Fruit fly (Drosophila melanogaster) whole organism, embryonic: Measurements from ENCODE around the gene FASN2.

Experiments
- Asciz ChIP-seq: fragments of 200-800 bp; sonication (Bioruptor generic); optimal IDR thresholded peaks from 2 replicates; lab custom pipeline; 2017; ENCODE audit warnings: missing biosample characterization, mild to moderate bottlenecking, missing genetic modification characterization, missing genetic modification reagents
- Atf6 ChIP-seq: fragments of 200-800 bp; sonication (Bioruptor generic); IDR thresholded peaks from 2 replicates; pipeline ENCODE4 v1.3.6; 2022; ENCODE audit warnings: missing biosample characterization, missing genetic modification characterization
- Awh ChIP-seq: fragments of 200-800 bp; sonication (Bioruptor generic); IDR thresholded peaks from 2 replicates; pipeline ENCODE4, ENCODE4 v1.3.6; 2022; ENCODE audit warnings: missing biosample characterization, missing genetic modification characterization
- BtbVII ChIP-seq: fragments of 200-800 bp; sonication (Bioruptor generic); optimal IDR thresholded peaks from 3 replicates; lab custom pipeline; 2017; ENCODE audit warnings: missing biosample characterization, mild to moderate bottlenecking, missing genetic modification characterization
- CG10979 ChIP-seq: fragments of 200-800 bp; sonication (Bioruptor generic); optimal IDR thresholded peaks from 2 replicates; lab custom pipeline; 2018; ENCODE audit warnings: missing biosample characterization, mild to moderate bottlenecking, missing genetic modification characterization, moderate library complexity
- CG11695 ChIP-seq: fragments of 200-800 bp; sonication (Bioruptor generic); IDR thresholded peaks from 3 replicates; pipeline ENCODE4 v1.3.6; 2022; ENCODE audit warnings: missing biosample characterization, missing genetic modification characterization
- CG11723 ChIP-seq: fragments of 200-800 bp; sonication (Bioruptor generic); optimal IDR thresholded peaks from 2 replicates; lab custom pipeline; 2017; ENCODE audit warnings: missing biosample characterization, mild to moderate bottlenecking, missing genetic modification characterization
- CG14014 ChIP-seq: fragments of 200-800 bp; sonication (Bioruptor generic); IDR thresholded peaks from 2 replicates; pipeline ENCODE4 v1.3.6; 2022; ENCODE audit warnings: missing biosample characterization, missing genetic modification characterization
- CG16863 ChIP-seq: fragments of 200-800 bp; sonication (Bioruptor generic); optimal IDR thresholded peaks from 3 replicates; lab custom pipeline; 2016; ENCODE audit warnings: missing biosample characterization, missing genetic modification characterization
- CG17829 ChIP-seq: fragments of 200-800 bp; optimal IDR thresholded peaks from 2 replicates; lab custom pipeline; 2019; ENCODE audit warnings: missing biosample characterization, mild to moderate bottlenecking, missing genetic modification characterization, moderate library complexity
- CG1832 ChIP-seq: fragments of 200-800 bp; sonication (Bioruptor generic); optimal IDR thresholded peaks from 2 replicates; lab custom pipeline; 2017; ENCODE audit warnings: missing biosample characterization, mild to moderate bottlenecking, missing genetic modification characterization, inconsistent platforms
- CG2202 ChIP-seq: fragments of 200-800 bp; sonication (Bioruptor generic); optimal IDR thresholded peaks from 2 replicates; lab custom pipeline; 2018; ENCODE audit warnings: missing biosample characterization, mild to moderate bottlenecking, missing genetic modification characterization
- CG2875 ChIP-seq: fragments of 200-800 bp; sonication (Bioruptor generic); optimal IDR thresholded peaks from 2 replicates; lab custom pipeline; 2017; ENCODE audit warnings: missing biosample characterization, mild to moderate bottlenecking, missing genetic modification characterization, missing genetic modification reagents
- CG2889 ChIP-seq: fragments of 200-800 bp; sonication (Bioruptor generic); IDR thresholded peaks from 3 replicates; pipeline ENCODE4 v1.3.6; 2022; ENCODE audit warnings: missing biosample characterization, missing genetic modification characterization
- CG3281 ChIP-seq: fragments of 200-800 bp; sonication (Bioruptor generic); optimal IDR thresholded peaks from 3 replicates; lab custom pipeline; 2017; ENCODE audit warnings: missing biosample characterization, mild to moderate bottlenecking, missing genetic modification characterization
- CG4282 ChIP-seq: fragments of 200-800 bp; sonication (Bioruptor generic); optimal IDR thresholded peaks from 2 replicates; lab custom pipeline; 2016; ENCODE audit warnings: missing biosample characterization, missing genetic modification characterization
- CG4707 ChIP-seq: fragments of 200-800 bp; sonication (Bioruptor generic); optimal IDR thresholded peaks from 2 replicates; lab custom pipeline; 2018; ENCODE audit warnings: missing biosample characterization, mild to moderate bottlenecking, missing genetic modification characterization, moderate library complexity
- CG7786 ChIP-seq: fragments of 200-800 bp; sonication (Bioruptor generic); optimal IDR thresholded peaks from 2 replicates; lab custom pipeline; 2016; ENCODE audit warnings: missing biosample characterization, missing genetic modification characterization
- CG9876 ChIP-seq: fragments of 200-800 bp; sonication (Bioruptor generic); optimal IDR thresholded peaks from 2 replicates; lab custom pipeline; 2016; ENCODE audit warnings: missing biosample characterization, missing genetic modification characterization
- CTCF ChIP-seq: fragments of 200-800 bp; sonication (Bioruptor generic); optimal IDR thresholded peaks from 2 replicates; lab custom pipeline; 2017; ENCODE audit warnings: missing biosample characterization, mild to moderate bottlenecking, missing genetic modification characterization, moderate library complexity
- D ChIP-seq, 2 experiments: fragments of 200-800 bp in 1 of 2; fragments of >200 bp in 1 of 2; sonication (Bioruptor generic) in 1 of 2; optimal IDR thresholded peaks; 2 replicates in 1 of 2; 3 replicates in 1 of 2; lab custom pipeline; 2017; ENCODE audit warnings: mild to moderate bottlenecking in 1 of 2, missing biosample characterization in 1 of 2, missing genetic modification characterization in 1 of 2, missing genetic modification reagents in 1 of 2
- Dref ChIP-seq: fragments of 200-800 bp; sonication (Bioruptor generic); IDR thresholded peaks from 2 replicates; pipeline ENCODE4 v1.3.6; 2022; ENCODE audit warnings: missing biosample characterization, missing genetic modification characterization
- Fer1 ChIP-seq: fragments of 200-800 bp; sonication (Bioruptor generic); optimal IDR thresholded peaks from 2 replicates; lab custom pipeline; 2017; ENCODE audit warnings: missing biosample characterization, mild to moderate bottlenecking, missing genetic modification characterization
- Fer3 ChIP-seq: fragments of 200-800 bp; sonication (Bioruptor generic); optimal IDR thresholded peaks from 2 replicates; lab custom pipeline; 2018; ENCODE audit warnings: missing biosample characterization, mild to moderate bottlenecking, missing genetic modification characterization, moderate library complexity
- Hey ChIP-seq: fragments of 200-800 bp; sonication (Bioruptor generic); optimal IDR thresholded peaks from 3 replicates; lab custom pipeline; 2018; ENCODE audit warnings: missing biosample characterization, mild to moderate bottlenecking, missing genetic modification characterization
- Kr ChIP-seq: fragments of 200-800 bp; sonication (Bioruptor generic); optimal IDR thresholded peaks from 2 replicates; lab custom pipeline; 2017; ENCODE audit warnings: missing biosample characterization, mild to moderate bottlenecking, missing genetic modification characterization
- Lhr ChIP-seq: fragments of 200-800 bp; sonication (Bioruptor generic); optimal IDR thresholded peaks from 3 replicates; lab custom pipeline; 2017; ENCODE audit warnings: mild to moderate bottlenecking, missing biosample characterization, missing genetic modification reagents, missing genetic modification characterization
- Lpt ChIP-seq: fragments of >200 bp; optimal IDR thresholded peaks from 2 replicates; lab custom pipeline; 2018; ENCODE audit warnings: missing biosample characterization, missing genetic modification characterization
- Poxn ChIP-seq: fragments of 200-800 bp; sonication (Bioruptor generic); IDR thresholded peaks from 2 replicates; pipeline ENCODE4 v1.3.6; 2022; ENCODE audit warnings: missing biosample characterization, missing genetic modification characterization
- Ravus ChIP-seq: fragments of 200-800 bp; sonication (Bioruptor generic); IDR thresholded peaks from 2 replicates; pipeline ENCODE4 v1.3.6; 2022; ENCODE audit warnings: missing biosample characterization, missing genetic modification characterization
- Rx ChIP-seq: fragments of 200-800 bp; sonication (Bioruptor generic); IDR thresholded peaks from 2 replicates; pipeline ENCODE4 v1.3.6; 2022; ENCODE audit warnings: missing biosample characterization, missing genetic modification characterization
- Six4 ChIP-seq: fragments of 200-800 bp; sonication (Bioruptor generic); optimal IDR thresholded peaks from 2 replicates; lab custom pipeline; 2016; ENCODE audit warnings: missing biosample characterization, missing genetic modification characterization
- ac ChIP-seq: fragments of 200-800 bp; sonication (Bioruptor generic); optimal IDR thresholded peaks from 3 replicates; lab custom pipeline; 2017; ENCODE audit warnings: missing biosample characterization, mild to moderate bottlenecking, missing genetic modification characterization
- bab2 ChIP-seq: fragments of 200-800 bp; sonication (Bioruptor generic); optimal IDR thresholded peaks from 2 replicates; lab custom pipeline; 2016; ENCODE audit warnings: missing biosample characterization, missing genetic modification characterization
- bbx ChIP-seq: fragments of 200-800 bp; sonication (Bioruptor generic); IDR thresholded peaks from 2 replicates; pipeline ENCODE4 v1.3.6; 2022; ENCODE audit warnings: missing biosample characterization, missing genetic modification characterization; ENCODE audit not compliant: partially characterized antibody
- btn ChIP-seq: fragments of 200-800 bp; sonication (Bioruptor generic); optimal IDR thresholded peaks from 2 replicates; lab custom pipeline; 2016; ENCODE audit warnings: missing biosample characterization, missing genetic modification characterization
- esg ChIP-seq: fragments of 200-800 bp; sonication (Bioruptor generic); conservative IDR thresholded peaks from 2 replicates; pipeline ENCODE4 v1.3.6; 2022; ENCODE audit warnings: missing biosample characterization, missing genetic modification characterization
- hbn ChIP-seq: fragments of 200-800 bp; sonication (Bioruptor generic); IDR thresholded peaks from 2 replicates; pipeline ENCODE4 v1.3.6; 2022; ENCODE audit warnings: missing biosample characterization, missing genetic modification characterization; ENCODE audit not compliant: partially characterized antibody
- jumu ChIP-seq: fragments of 200-800 bp; sonication (Bioruptor generic); optimal IDR thresholded peaks from 3 replicates; lab custom pipeline; 2016; ENCODE audit warnings: missing biosample characterization, missing genetic modification characterization
- luna ChIP-seq: fragments of 200-800 bp; sonication (Bioruptor generic); optimal IDR thresholded peaks from 2 replicates; lab custom pipeline; 2016; ENCODE audit warnings: missing biosample characterization, missing genetic modification characterization
- nerfin-2 ChIP-seq: fragments of 200-800 bp; sonication (Bioruptor generic); IDR thresholded peaks from 2 replicates; pipeline ENCODE4 v1.3.6; 2022; ENCODE audit warnings: missing biosample characterization, missing genetic modification characterization; ENCODE audit not compliant: partially characterized antibody
- phol ChIP-seq: fragments of 200-800 bp; sonication (Bioruptor generic); optimal IDR thresholded peaks from 3 replicates; lab custom pipeline; 2018; ENCODE audit warnings: missing biosample characterization, mild to moderate bottlenecking, missing genetic modification characterization, moderate library complexity
- pros ChIP-seq: fragments of 200-800 bp; sonication (Bioruptor generic); optimal IDR thresholded peaks from 3 replicates; lab custom pipeline; 2019; ENCODE audit warnings: missing biosample characterization, mild to moderate bottlenecking, missing genetic modification characterization, moderate library complexity
- sima ChIP-seq: fragments of 200-800 bp; sonication (Bioruptor generic); optimal IDR thresholded peaks from 2 replicates; lab custom pipeline; 2016; ENCODE audit warnings: missing biosample characterization, missing genetic modification characterization
- sisA ChIP-seq: fragments of 200-800 bp; sonication (Bioruptor generic); IDR thresholded peaks from 2 replicates; pipeline ENCODE4 v1.3.6; 2022; ENCODE audit warnings: missing biosample characterization, missing genetic modification characterization
- sna ChIP-seq: fragments of 200-800 bp; sonication (Bioruptor generic); IDR thresholded peaks from 2 replicates; pipeline ENCODE4 v1.3.6; 2022; ENCODE audit warnings: missing biosample characterization, missing genetic modification characterization; ENCODE audit not compliant: partially characterized antibody
- tup ChIP-seq: fragments of 200-800 bp; sonication (Bioruptor generic); optimal IDR thresholded peaks from 2 replicates; lab custom pipeline; 2016; ENCODE audit warnings: missing biosample characterization, mild to moderate bottlenecking, missing genetic modification characterization, moderate library complexity
- wor ChIP-seq: fragments of 200-800 bp; sonication (Bioruptor generic); IDR thresholded peaks from 2 replicates; pipeline ENCODE4 v1.3.6; 2022; ENCODE audit warnings: missing biosample characterization, missing genetic modification characterization
- zf30C ChIP-seq: fragments of 200-800 bp; sonication (Bioruptor generic); optimal IDR thresholded peaks from 3 replicates; lab custom pipeline; 2018; ENCODE audit warnings: missing biosample characterization, mild to moderate bottlenecking, missing genetic modification characterization
- zfh1 ChIP-seq: fragments of 200-800 bp; sonication (Bioruptor generic); IDR thresholded peaks from 3 replicates; pipeline ENCODE4 v1.3.6; 2022; ENCODE audit warnings: missing biosample characterization, missing genetic modification characterization
- zfh2 ChIP-seq: fragments of 200-800 bp; sonication (Bioruptor generic); optimal IDR thresholded peaks from 2 replicates; lab custom pipeline; 2016; ENCODE audit warnings: missing biosample characterization, missing genetic modification characterization

The FASN2 gene

dm6 chr2L:3100812-3101211, 57.1 kb downstream of the FASN2 start:
- TF ChIP-seq tup (GFP tag; lab: Kevin White, UChicago) (no peak), CG2889 (GFP tag; lab: Robert Waterston, UW) (peak; percentile 43; the same call in 1 of the 3 replicates), Lhr (GFP tag; lab: Kevin White, UChicago) (no peak), nerfin-2 (GFP tag; lab: Robert Waterston, UW) (no peak), Lpt (GFP tag; lab: Kevin White, UChicago) (no peak), Kr (GFP tag; lab: Kevin White, UChicago) (no peak), Six4 (GFP tag; lab: Kevin White, UChicago) (no peak), CG14014 (0 out of 2 replicates have a peak, but pooled peaks have one; percentile 23), bbx (GFP tag; lab: Robert Waterston, UW) (no peak), btn (GFP tag; lab: Kevin White, UChicago) (no peak), CG17829 (tag; lab: Kevin White, UChicago) (peak; percentile 36), CTCF (GFP tag; lab: Kevin White, UChicago) (no peak), CG11695 (no peak; the same call in 2 of the 3 replicates), CG2875 (GFP tag; lab: Kevin White, UChicago) (peak; percentile 22), Dref (GFP tag; lab: Robert Waterston, UW) (no peak), Hey (no peak), hbn (GFP tag; lab: Robert Waterston, UW) (no peak), CG7786 (GFP tag; lab: Kevin White, UChicago) (peak; percentile 10), phol (tag; lab: Kevin White, UChicago) (peak; percentile 48), CG9876 (GFP tag; lab: Kevin White, UChicago) (no peak), Awh (GFP tag; lab: Robert Waterston, UW) (peak; percentile 66; the same call in 1 of the 2 replicates), sisA (peak; percentile 65), luna (GFP tag; lab: Kevin White, UChicago) (no peak), Rx (GFP tag; lab: Robert Waterston, UW) (peak; percentile 13; the same call in 1 of the 2 replicates), pros (GFP tag; lab: Kevin White, UChicago) (no peak), sima (GFP tag; lab: Kevin White, UChicago) (no peak), BtbVII (GFP tag; lab: Kevin White, UChicago) (no peak), D (optimal IDR thresholded peaks at IDR 0.05; lab: Kevin White, UChicago) (no peak), D (GFP tag; optimal IDR thresholded peaks at IDR 0.05; lab: Kevin White, UChicago) (peak; percentile 43), zfh1 (GFP tag; lab: Robert Waterston, UW) (peak; percentile 67), zfh2 (GFP tag; lab: Kevin White, UChicago) (no peak), CG10979 (tag; lab: Kevin White, UChicago) (peak; percentile 32), Ravus (no peak; the same call in 1 of the 2 replicates), sna (no peak), Atf6 (GFP tag; lab: Robert Waterston, UW) (no peak), Asciz (GFP tag; lab: Kevin White, UChicago) (peak; percentile 38), CG16863 (GFP tag; lab: Kevin White, UChicago) (peak; percentile 51), CG11723 (GFP tag; lab: Kevin White, UChicago) (no peak), jumu (GFP tag; lab: Kevin White, UChicago) (no peak), CG3281 (GFP tag; lab: Kevin White, UChicago) (no peak), zf30C (GFP tag; lab: Kevin White, UChicago) (no peak), CG2202 (no peak), bab2 (peak; percentile 11), Poxn (no peak), ac (GFP tag; lab: Kevin White, UChicago) (no peak), wor (peak; percentile 65; the same call in 1 of the 2 replicates), Fer1 (no peak), CG1832 (no peak), Fer3 (tag; lab: Kevin White, UChicago) (no peak), esg (GFP tag; lab: Robert Waterston, UW) (peak; percentile 53; the same call in 1 of the 2 replicates), CG4707 (GFP tag; lab: Kevin White, UChicago) (peak; percentile 5), CG4282 (GFP tag; lab: Kevin White, UChicago) (no peak)
